Fruit fly (Drosophila melanogaster) whole organism, embryonic: Measurements from ENCODE around the gene Fpgs1.

Source experiments
- Bteb2 ChIP-seq: fragments of 200-800 bp; sonication (Bioruptor generic); optimal IDR thresholded peaks from 2 replicates; lab custom pipeline; 2016; ENCODE audit warnings: missing biosample characterization, missing genetic modification characterization
- CG1024 ChIP-seq: fragments of 200-800 bp; sonication (Bioruptor generic); IDR thresholded peaks from 2 replicates; pipeline ENCODE4 v1.3.6; 2022; ENCODE audit warnings: missing biosample characterization, missing genetic modification characterization
- CG10979 ChIP-seq: fragments of 200-800 bp; sonication (Bioruptor generic); optimal IDR thresholded peaks from 2 replicates; lab custom pipeline; 2018; ENCODE audit warnings: missing biosample characterization, mild to moderate bottlenecking, missing genetic modification characterization, moderate library complexity
- CG11456 ChIP-seq: fragments of 200-800 bp; sonication (Bioruptor generic); IDR thresholded peaks from 3 replicates; pipeline ENCODE4 v1.3.6; 2022; ENCODE audit warnings: missing biosample characterization, missing genetic modification characterization
- CG13123 ChIP-seq: fragments of 200-800 bp; sonication (Bioruptor generic); optimal IDR thresholded peaks from 2 replicates; lab custom pipeline; 2016; ENCODE audit warnings: missing biosample characterization, missing genetic modification characterization
- CG13775 ChIP-seq: fragments of 200-800 bp; sonication (Bioruptor generic); optimal IDR thresholded peaks from 3 replicates; lab custom pipeline; 2017; ENCODE audit warnings: missing biosample characterization, mild to moderate bottlenecking, missing genetic modification characterization
- CG13894 ChIP-seq: fragments of 200-800 bp; sonication (Bioruptor generic); optimal IDR thresholded peaks from 3 replicates; lab custom pipeline; 2018; ENCODE audit warnings: missing biosample characterization, mild to moderate bottlenecking, missing genetic modification characterization, moderate library complexity
- CG14014 ChIP-seq: fragments of 200-800 bp; sonication (Bioruptor generic); IDR thresholded peaks from 2 replicates; pipeline ENCODE4 v1.3.6; 2022; ENCODE audit warnings: missing biosample characterization, missing genetic modification characterization
- CG14710 ChIP-seq: fragments of 200-800 bp; sonication (Bioruptor generic); optimal IDR thresholded peaks from 3 replicates; lab custom pipeline; 2019; ENCODE audit warnings: missing biosample characterization, mild to moderate bottlenecking, missing genetic modification characterization, moderate library complexity
- CG14860 ChIP-seq: fragments of 200-800 bp; sonication (Bioruptor generic); IDR thresholded peaks from 3 replicates; pipeline ENCODE4 v1.3.6; 2022; ENCODE audit warnings: missing biosample characterization, missing genetic modification characterization; ENCODE audit not compliant: partially characterized antibody
- CG15269 ChIP-seq: fragments of 200-800 bp; sonication (Bioruptor generic); optimal IDR thresholded peaks from 2 replicates; lab custom pipeline; 2018; ENCODE audit warnings: missing biosample characterization, mild to moderate bottlenecking, missing genetic modification characterization, moderate library complexity
- CG16813 ChIP-seq: fragments of 200-800 bp; sonication (Bioruptor generic); IDR thresholded peaks from 3 replicates; pipeline ENCODE4 v1.3.6; 2022; ENCODE audit warnings: missing biosample characterization, missing genetic modification characterization; ENCODE audit not compliant: partially characterized antibody
- CG17612 ChIP-seq: fragments of 200-800 bp; sonication (Bioruptor generic); IDR thresholded peaks from 2 replicates; pipeline ENCODE4 v1.3.6; 2022; ENCODE audit warnings: missing biosample characterization, missing genetic modification characterization
- CG17802 ChIP-seq: fragments of 200-800 bp; sonication (Bioruptor generic); optimal IDR thresholded peaks from 2 replicates; lab custom pipeline; 2018; ENCODE audit warnings: missing biosample characterization, mild to moderate bottlenecking, missing genetic modification characterization, moderate library complexity
- CG30020 ChIP-seq: fragments of 200-800 bp; optimal IDR thresholded peaks from 2 replicates; lab custom pipeline; 2019; ENCODE audit warnings: missing biosample characterization, mild to moderate bottlenecking, missing genetic modification characterization, moderate library complexity
- CG31441 ChIP-seq: fragments of 200-800 bp; sonication (Bioruptor generic); IDR thresholded peaks from 2 replicates; pipeline ENCODE4 v1.3.6; 2022; ENCODE audit warnings: missing biosample characterization, missing genetic modification characterization
- CG32772 ChIP-seq: fragments of 200-800 bp; sonication (Bioruptor generic); IDR thresholded peaks from 2 replicates; pipeline ENCODE4 v1.3.6; 2022; ENCODE audit warnings: missing biosample characterization, missing genetic modification characterization
- CG3281 ChIP-seq: fragments of 200-800 bp; sonication (Bioruptor generic); optimal IDR thresholded peaks from 3 replicates; lab custom pipeline; 2017; ENCODE audit warnings: missing biosample characterization, mild to moderate bottlenecking, missing genetic modification characterization
- CG33213 ChIP-seq: fragments of 200-800 bp; sonication (Bioruptor generic); optimal IDR thresholded peaks from 3 replicates; lab custom pipeline; 2016; ENCODE audit warnings: missing biosample characterization, missing genetic modification characterization
- CG34376 ChIP-seq: fragments of 200-800 bp; sonication (Bioruptor generic); optimal IDR thresholded peaks from 2 replicates; lab custom pipeline; 2018; ENCODE audit warnings: missing biosample characterization, mild to moderate bottlenecking, missing genetic modification characterization
- CG4820 ChIP-seq: fragments of 200-800 bp; sonication (Bioruptor generic); optimal IDR thresholded peaks from 3 replicates; lab custom pipeline; 2016; ENCODE audit warnings: missing biosample characterization, missing genetic modification characterization
- CG4854 ChIP-seq: fragments of 200-800 bp; sonication (Bioruptor generic); optimal IDR thresholded peaks from 2 replicates; lab custom pipeline; 2016; ENCODE audit warnings: missing biosample characterization, missing genetic modification characterization, inconsistent platforms
- CG5953 ChIP-seq: fragments of 200-800 bp; sonication (Bioruptor generic); IDR thresholded peaks from 2 replicates; pipeline ENCODE4 v1.3.6; 2022; ENCODE audit warnings: missing biosample characterization, missing genetic modification characterization
- CG6854 ChIP-seq: fragments of 200-800 bp; sonication (Bioruptor generic); optimal IDR thresholded peaks from 3 replicates; lab custom pipeline; 2017; ENCODE audit warnings: missing biosample characterization, mild to moderate bottlenecking, missing genetic modification characterization
- Deaf1 ChIP-seq: fragments of 200-800 bp; optimal IDR thresholded peaks from 3 replicates; lab custom pipeline; 2019; ENCODE audit warnings: missing biosample characterization, mild to moderate bottlenecking, missing genetic modification characterization, moderate library complexity
- Dref ChIP-seq: fragments of 200-800 bp; sonication (Bioruptor generic); IDR thresholded peaks from 2 replicates; pipeline ENCODE4 v1.3.6; 2022; ENCODE audit warnings: missing biosample characterization, missing genetic modification characterization
- E2f2 ChIP-seq: fragments of 200-800 bp; sonication (Bioruptor generic); IDR thresholded peaks from 2 replicates; pipeline ENCODE4 v1.3.6; 2022; ENCODE audit warnings: missing biosample characterization, missing genetic modification characterization
- Hmr ChIP-seq: fragments of 200-800 bp; sonication (Bioruptor generic); optimal IDR thresholded peaks from 3 replicates; lab custom pipeline; 2017; ENCODE audit warnings: mild to moderate bottlenecking, missing biosample characterization, missing genetic modification reagents, missing genetic modification characterization
- Hmx ChIP-seq: fragments of 200-800 bp; sonication (Bioruptor generic); optimal IDR thresholded peaks from 2 replicates; lab custom pipeline; 2016; ENCODE audit warnings: missing biosample characterization, missing genetic modification characterization
- Lhr ChIP-seq: fragments of 200-800 bp; sonication (Bioruptor generic); optimal IDR thresholded peaks from 3 replicates; lab custom pipeline; 2017; ENCODE audit warnings: mild to moderate bottlenecking, missing biosample characterization, missing genetic modification reagents, missing genetic modification characterization
- NfI ChIP-seq: fragments of 200-800 bp; sonication (Bioruptor generic); optimal IDR thresholded peaks from 3 replicates; lab custom pipeline; 2018; ENCODE audit warnings: missing biosample characterization, mild to moderate bottlenecking, missing genetic modification characterization, moderate library complexity
- Pdp1 ChIP-seq, 2 experiments: fragments of 200-800 bp; sonication (Bioruptor generic); optimal IDR thresholded peaks; 3 replicates each; lab custom pipeline; 2016; ENCODE audit warnings: missing biosample characterization in 2 of 2, missing genetic modification characterization in 2 of 2, mild to moderate bottlenecking in 1 of 2, moderate library complexity in 1 of 2
- Stat92E ChIP-seq, 3 experiments: fragments of >200 bp in 2 of 3; fragments of 200-800 bp in 1 of 3; sonication (Bioruptor generic) in 1 of 3; optimal IDR thresholded peaks; 2 replicates each; lab custom pipeline; 2017 to 2019; ENCODE audit warnings: missing biosample characterization in 3 of 3, missing genetic modification characterization in 3 of 3, mild to moderate bottlenecking in 1 of 3, moderate library complexity in 1 of 3
- Taf1 ChIP-seq: fragments of 200-800 bp; sonication (Bioruptor generic); IDR thresholded peaks from 2 replicates; pipeline ENCODE4 v1.3.6; 2022; ENCODE audit warnings: missing biosample characterization, missing genetic modification characterization
- al ChIP-seq: fragments of 200-800 bp; sonication (Bioruptor generic); IDR thresholded peaks from 2 replicates; pipeline ENCODE4 v1.3.6; 2022; ENCODE audit warnings: missing biosample characterization, missing genetic modification characterization
- bowl ChIP-seq: fragments of 200-800 bp; sonication (Bioruptor generic); IDR thresholded peaks from 2 replicates; pipeline ENCODE4 v1.3.6; 2022; ENCODE audit warnings: missing biosample characterization, missing genetic modification characterization
- caup ChIP-seq: fragments of 200-800 bp; sonication (Bioruptor generic); optimal IDR thresholded peaks from 3 replicates; lab custom pipeline; 2017; ENCODE audit warnings: missing biosample characterization, mild to moderate bottlenecking, missing genetic modification characterization, moderate library complexity; ENCODE audit not compliant: severe bottlenecking
- da ChIP-seq: fragments of 200-800 bp; sonication (Bioruptor generic); optimal IDR thresholded peaks from 2 replicates; lab custom pipeline; 2016; ENCODE audit warnings: missing biosample characterization, missing genetic modification characterization
- gce ChIP-seq: fragments of 200-800 bp; sonication (Bioruptor generic); IDR thresholded peaks from 3 replicates; pipeline ENCODE4 v1.3.6; 2022; ENCODE audit warnings: missing biosample characterization, missing genetic modification characterization
- h ChIP-seq: fragments of >200 bp; optimal IDR thresholded peaks from 2 replicates; lab custom pipeline; 2017
- jumu ChIP-seq: fragments of 200-800 bp; sonication (Bioruptor generic); optimal IDR thresholded peaks from 3 replicates; lab custom pipeline; 2016; ENCODE audit warnings: missing biosample characterization, missing genetic modification characterization
- nerfin-1 ChIP-seq: fragments of 200-800 bp; sonication (Bioruptor generic); optimal IDR thresholded peaks from 3 replicates; lab custom pipeline; 2019; ENCODE audit warnings: missing biosample characterization, mild to moderate bottlenecking, missing genetic modification characterization, moderate library complexity
- pho ChIP-seq: fragments of 200-800 bp; sonication (Bioruptor generic); optimal IDR thresholded peaks from 2 replicates; lab custom pipeline; 2016; ENCODE audit warnings: missing biosample characterization, missing genetic modification characterization
- pros ChIP-seq: fragments of 200-800 bp; sonication (Bioruptor generic); optimal IDR thresholded peaks from 3 replicates; lab custom pipeline; 2019; ENCODE audit warnings: missing biosample characterization, mild to moderate bottlenecking, missing genetic modification characterization, moderate library complexity
- sc ChIP-seq, 3 experiments: fragments of >200 bp in 2 of 3; fragments of 200-800 bp in 1 of 3; sonication (Bioruptor generic) in 1 of 3; optimal IDR thresholded peaks; 2 replicates in 2 of 3; 3 replicates in 1 of 3; lab custom pipeline; 2017; ENCODE audit warnings: mild to moderate bottlenecking in 1 of 3, missing biosample characterization in 1 of 3, missing genetic modification characterization in 1 of 3, missing genetic modification reagents in 1 of 3
- so ChIP-seq: fragments of 200-800 bp; sonication (Bioruptor generic); IDR thresholded peaks from 3 replicates; pipeline ENCODE4 v1.3.6; 2022; ENCODE audit warnings: missing biosample characterization, missing genetic modification characterization
- stc ChIP-seq: fragments of 200-800 bp; sonication (Bioruptor generic); IDR thresholded peaks from 2 replicates; pipeline ENCODE4 v1.3.6; 2022; ENCODE audit warnings: missing biosample characterization, missing genetic modification characterization
- tup ChIP-seq: fragments of 200-800 bp; sonication (Bioruptor generic); optimal IDR thresholded peaks from 2 replicates; lab custom pipeline; 2016; ENCODE audit warnings: missing biosample characterization, mild to moderate bottlenecking, missing genetic modification characterization, moderate library complexity
- twi ChIP-seq: fragments of 200-800 bp; optimal IDR thresholded peaks from 2 replicates; lab custom pipeline; 2019; ENCODE audit warnings: missing biosample characterization, mild to moderate bottlenecking, missing genetic modification characterization, moderate library complexity
- wek ChIP-seq: fragments of 200-800 bp; sonication (Bioruptor generic); optimal IDR thresholded peaks from 3 replicates; lab custom pipeline; 2018; ENCODE audit warnings: missing biosample characterization, mild to moderate bottlenecking, missing genetic modification characterization, moderate library complexity

Gene Fpgs1

DNA sequence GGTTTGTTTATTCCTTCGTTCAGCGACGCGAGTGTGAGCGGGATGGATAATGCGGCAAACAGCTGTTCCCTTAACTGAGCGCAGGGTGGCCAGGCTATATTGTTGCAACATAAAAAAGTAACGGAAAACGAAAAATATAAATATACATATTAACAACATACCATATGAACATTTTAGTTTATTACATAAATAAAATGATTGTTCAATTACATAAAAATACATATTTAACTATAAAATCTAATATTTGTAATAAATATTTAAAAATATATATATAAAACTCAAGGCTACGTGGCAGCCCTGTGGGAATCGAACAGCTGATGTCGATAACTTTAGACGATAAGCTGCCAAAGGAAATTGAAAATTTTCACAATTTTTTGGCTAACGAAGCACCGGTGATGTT, 17.9 kb downstream of the Fpgs1 start, which contains the start of the genes Aven and CG2540 (continued):
- TF ChIP-seq Deaf1 (tag; lab: Kevin White, UChicago) (peak; percentile 72), sc (optimal IDR thresholded peaks at IDR 0.05; lab: Kevin White, UChicago) (no peak), sc (GFP tag; optimal IDR thresholded peaks at IDR 0.05; lab: Kevin White, UChicago) (peak; percentile 52), so (GFP tag; lab: Robert Waterston, UW) (peak; percentile 42; the same call in 1 of the 3 replicates), twi (tag; lab: Kevin White, UChicago) (peak; percentile 81), CG3281 (GFP tag; lab: Kevin White, UChicago) (peak; percentile 90), CG15269 (peak; percentile 88), CG13894 (tag; lab: Kevin White, UChicago) (peak; percentile 85), jumu (no peak), CG13123 (GFP tag; lab: Kevin White, UChicago) (peak; percentile 28), nerfin-1 (tag; lab: Kevin White, UChicago) (peak; percentile 89), CG17612 (GFP tag; lab: Robert Waterston, UW) (no peak), CG13775 (GFP tag; lab: Kevin White, UChicago) (peak; percentile 89), CG4820 (GFP tag; lab: Kevin White, UChicago) (peak; percentile 57), CG14860 (GFP tag; lab: Robert Waterston, UW) (no peak), pros (GFP tag; lab: Kevin White, UChicago) (peak; percentile 32), Stat92E (GFP tag; optimal IDR thresholded peaks at IDR 0.05; lab: Kevin White, UChicago) (peak in 1 of 3 experiments; percentile 34), Bteb2 (GFP tag; lab: Kevin White, UChicago) (no peak), CG30020 (peak; percentile 71), CG5953 (no peak), CG14014 (GFP tag; lab: Robert Waterston, UW) (peak; percentile 68), CG4854 (no peak), CG16813 (GFP tag; lab: Robert Waterston, UW) (no peak), h (lab: Kevin White, UChicago) (no peak), wek (GFP tag; lab: Kevin White, UChicago) (no peak), al (GFP tag; lab: Robert Waterston, UW) (peak; percentile 58; the same call in 1 of the 2 replicates), CG10979 (peak; percentile 86), Pdp1 (GFP tag; optimal IDR thresholded peaks at IDR 0.05; lab: Kevin White, UChicago) (peak in 1 of 2 experiments; percentile 15), caup (peak; percentile 86), CG34376 (GFP tag; lab: Kevin White, UChicago) (peak; percentile 80), pho (GFP tag; lab: Kevin White, UChicago) (no peak), CG11456 (GFP tag; lab: Robert Waterston, UW) (peak; percentile 55; the same call in 1 of the 3 replicates), CG14710 (tag; lab: Kevin White, UChicago) (peak; percentile 90), Hmx (GFP tag; lab: Kevin White, UChicago) (no peak), Dref (GFP tag; lab: Robert Waterston, UW) (peak; percentile 50), CG33213 (GFP tag; lab: Kevin White, UChicago) (no peak), bowl (GFP tag; lab: Robert Waterston, UW) (no peak), E2f2 (GFP tag; lab: Robert Waterston, UW) (peak; percentile 59), tup (peak; percentile 5), CG1024 (no peak), CG17802 (tag; lab: Kevin White, UChicago) (peak; percentile 13), Taf1 (GFP tag; lab: Robert Waterston, UW) (peak; percentile 19; the same call in 1 of the 2 replicates), Lhr (GFP tag; lab: Kevin White, UChicago) (peak; percentile 28), CG6854 (GFP tag; lab: Kevin White, UChicago) (peak; percentile 81), CG31441 (peak; percentile 92), da (GFP tag; lab: Kevin White, UChicago) (no peak), CG32772 (GFP tag; lab: Robert Waterston, UW) (peak; percentile 69), gce (no peak), stc (GFP tag; lab: Robert Waterston, UW) (peak; percentile 62; the same call in 1 of the 2 replicates), Hmr (GFP tag; lab: Kevin White, UChicago) (peak; percentile 87), NfI (peak; percentile 85)
